Worm (Caenorhabditis elegans) whole organism, late embryonic: ENCODE measurements around the gene F07C4.11.

Source experiments
- C38D4.7 ChIP-seq: fragments of 200-800 bp; sonication (Bioruptor generic); optimal IDR thresholded peaks from 2 replicates; lab custom pipeline; 2018; ENCODE audit warnings: mild to moderate bottlenecking, missing genetic modification characterization, moderate library complexity, missing compliant biosample characterization
- K02D7.2 ChIP-seq: sonication (generic microtip); optimal IDR thresholded peaks from 2 replicates; lab custom pipeline; 2017; ENCODE audit warnings: mild to moderate bottlenecking, missing genetic modification characterization, missing compliant biosample characterization
- K09A11.1 ChIP-seq: sonication (generic microtip); optimal IDR thresholded peaks from 2 replicates; lab custom pipeline; 2017; ENCODE audit warnings: antibody characterized with exemption, mild to moderate bottlenecking, missing genetic modification characterization, missing compliant biosample characterization; ENCODE audit not compliant: insufficient read depth
- T23F11.4 ChIP-seq: fragments of 200-800 bp; sonication (Bioruptor generic); optimal IDR thresholded peaks from 2 replicates; lab custom pipeline; 2018; ENCODE audit warnings: mild to moderate bottlenecking, missing genetic modification characterization, missing compliant biosample characterization
- ahr-1 ChIP-seq: sonication (generic microtip); optimal IDR thresholded peaks from 2 replicates; lab custom pipeline; 2016; ENCODE audit warnings: missing genetic modification characterization, missing compliant biosample characterization
- ceh-18 ChIP-seq: sonication (generic microtip); optimal IDR thresholded peaks from 2 replicates; lab custom pipeline; 2016; ENCODE audit warnings: missing genetic modification characterization, missing compliant biosample characterization
- ceh-22 ChIP-seq: sonication (generic microtip); optimal IDR thresholded peaks from 2 replicates; lab custom pipeline; 2017; ENCODE audit warnings: missing biosample characterization, missing genetic modification characterization
- ceh-34 ChIP-seq: sonication (generic microtip); optimal IDR thresholded peaks from 2 replicates; lab custom pipeline; 2016; ENCODE audit warnings: mild to moderate bottlenecking, missing genetic modification characterization, missing compliant biosample characterization
- ceh-45 ChIP-seq: fragments of 200-800 bp; sonication (Bioruptor generic); IDR thresholded peaks from 2 replicates; pipeline ENCODE4 v1.3.6; 2022; ENCODE audit warnings: missing genetic modification reagents, missing genetic modification characterization, missing compliant biosample characterization
- ceh-48 ChIP-seq: sonication (generic microtip); optimal IDR thresholded peaks from 2 replicates; lab custom pipeline; 2016; ENCODE audit warnings: missing genetic modification characterization, inconsistent platforms, missing compliant biosample characterization
- dve-1 ChIP-seq: sonication (generic microtip); optimal IDR thresholded peaks from 2 replicates; lab custom pipeline; 2017; ENCODE audit warnings: antibody characterized with exemption, mild to moderate bottlenecking, missing genetic modification characterization, missing compliant biosample characterization
- elt-4 ChIP-seq: sonication (generic microtip); optimal IDR thresholded peaks from 2 replicates; lab custom pipeline; 2016; ENCODE audit warnings: missing genetic modification characterization, missing compliant biosample characterization
- ets-4 ChIP-seq: sonication (generic microtip); optimal IDR thresholded peaks from 2 replicates; lab custom pipeline; 2016; ENCODE audit warnings: missing genetic modification characterization, missing compliant biosample characterization
- eyg-1 ChIP-seq: sonication (generic microtip); optimal IDR thresholded peaks from 2 replicates; lab custom pipeline; 2016; ENCODE audit warnings: missing genotype, missing genetic modification characterization, missing compliant biosample characterization
- fkh-6 ChIP-seq: sonication (generic microtip); optimal IDR thresholded peaks from 2 replicates; lab custom pipeline; 2016; ENCODE audit warnings: missing genetic modification characterization, missing compliant biosample characterization
- gmeb-2 ChIP-seq: sonication (generic microtip); optimal IDR thresholded peaks from 2 replicates; lab custom pipeline; 2016; ENCODE audit warnings: missing genetic modification characterization, inconsistent platforms, missing compliant biosample characterization
- hlh-13 ChIP-seq: fragments of 200-800 bp; sonication (Bioruptor generic); optimal IDR thresholded peaks from 2 replicates; lab custom pipeline; 2018; ENCODE audit warnings: mild to moderate bottlenecking, missing genetic modification characterization, missing compliant biosample characterization
- hlh-15 ChIP-seq: sonication (generic microtip); optimal IDR thresholded peaks from 2 replicates; lab custom pipeline; 2016; ENCODE audit warnings: missing genetic modification characterization, missing compliant biosample characterization
- hlh-30 ChIP-seq: sonication (generic microtip); optimal IDR thresholded peaks from 2 replicates; lab custom pipeline; 2017; ENCODE audit warnings: antibody characterized with exemption, missing genetic modification characterization, missing compliant biosample characterization; ENCODE audit not compliant: insufficient read depth
- lim-6 ChIP-seq: sonication (generic microtip); optimal IDR thresholded peaks from 2 replicates; lab custom pipeline; 2016; ENCODE audit warnings: missing genetic modification characterization, missing compliant biosample characterization
- lin-11 ChIP-seq: fragments of 200-800 bp; sonication (Bioruptor generic); optimal IDR thresholded peaks from 2 replicates; lab custom pipeline; 2018; ENCODE audit warnings: mild to moderate bottlenecking, missing genetic modification characterization, missing compliant biosample characterization
- madf-2 ChIP-seq: sonication (generic microtip); optimal IDR thresholded peaks from 2 replicates; lab custom pipeline; 2017; ENCODE audit warnings: missing genetic modification characterization, missing compliant biosample characterization
- nhr-11 ChIP-seq: fragments of 150-350 bp; optimal IDR thresholded peaks from 2 replicates; lab custom pipeline; 2014; ENCODE audit warnings: missing biosample characterization, missing genetic modification characterization
- nhr-232 ChIP-seq: sonication (generic microtip); optimal IDR thresholded peaks from 2 replicates; lab custom pipeline; 2016; ENCODE audit warnings: missing genetic modification characterization, missing compliant biosample characterization
- npax-4 ChIP-seq: sonication (generic microtip); optimal IDR thresholded peaks from 2 replicates; lab custom pipeline; 2016; ENCODE audit warnings: missing genetic modification characterization, missing compliant biosample characterization
- odd-2 ChIP-seq: sonication (generic microtip); optimal IDR thresholded peaks from 2 replicates; lab custom pipeline; 2017; ENCODE audit warnings: antibody characterized with exemption, mild to moderate bottlenecking, missing genetic modification characterization, missing compliant biosample characterization
- pat-9 ChIP-seq: fragments of 200-800 bp; sonication (Bioruptor generic); optimal IDR thresholded peaks from 2 replicates; lab custom pipeline; 2018; ENCODE audit warnings: mild to moderate bottlenecking, missing genetic modification characterization, moderate library complexity, missing compliant biosample characterization
- pha-2 ChIP-seq: sonication (generic microtip); optimal IDR thresholded peaks from 2 replicates; lab custom pipeline; 2017; ENCODE audit warnings: mild to moderate bottlenecking, missing genetic modification characterization, missing compliant biosample characterization
- pha-4 ChIP-seq: fragments of 150-350 bp; optimal IDR thresholded peaks from 2 replicates; lab custom pipeline; 2018; ENCODE audit warnings: missing biosample characterization, missing genetic modification reagents, missing genetic modification characterization
- pqm-1 ChIP-seq: sonication (generic microtip); optimal IDR thresholded peaks from 2 replicates; lab custom pipeline; 2016; ENCODE audit warnings: missing genetic modification characterization, missing compliant biosample characterization
- rnt-1 ChIP-seq: sonication (generic microtip); optimal IDR thresholded peaks from 2 replicates; lab custom pipeline; 2016; ENCODE audit warnings: missing genetic modification characterization, missing compliant biosample characterization
- sox-2 ChIP-seq: fragments of 200-800 bp; sonication (Bioruptor generic); IDR thresholded peaks from 2 replicates; pipeline ENCODE4 v1.3.6; 2022; ENCODE audit warnings: missing genetic modification reagents, missing genetic modification characterization, missing compliant biosample characterization
- sox-4 ChIP-seq: sonication (generic microtip); optimal IDR thresholded peaks from 2 replicates; lab custom pipeline; 2017; ENCODE audit warnings: mild to moderate bottlenecking, missing genetic modification characterization, inconsistent platforms, missing compliant biosample characterization
- syd-9 ChIP-seq: sonication (generic microtip); optimal IDR thresholded peaks from 2 replicates; lab custom pipeline; 2016; ENCODE audit warnings: mild to moderate bottlenecking, missing genetic modification characterization, moderate library complexity, missing compliant biosample characterization
- ttx-3 ChIP-seq: sonication (generic microtip); optimal IDR thresholded peaks from 2 replicates; lab custom pipeline; 2016; ENCODE audit warnings: missing genetic modification reagents, missing genetic modification characterization, missing compliant biosample characterization
- unc-42 ChIP-seq: sonication (generic microtip); optimal IDR thresholded peaks from 2 replicates; lab custom pipeline; 2016; ENCODE audit warnings: missing genotype, missing genetic modification characterization, missing compliant biosample characterization
- unc-55 ChIP-seq: sonication (generic microtip); optimal IDR thresholded peaks from 2 replicates; lab custom pipeline; 2017; ENCODE audit warnings: missing biosample characterization, missing genetic modification reagents, missing genetic modification characterization
- unc-86 ChIP-seq: sonication (generic microtip); optimal IDR thresholded peaks from 2 replicates; lab custom pipeline; 2016; ENCODE audit warnings: missing genetic modification characterization, missing compliant biosample characterization
- ztf-16 ChIP-seq: sonication (generic microtip); optimal IDR thresholded peaks from 2 replicates; lab custom pipeline; 2017; ENCODE audit warnings: missing genetic modification characterization, missing compliant biosample characterization

Gene F07C4.11

DNA sequence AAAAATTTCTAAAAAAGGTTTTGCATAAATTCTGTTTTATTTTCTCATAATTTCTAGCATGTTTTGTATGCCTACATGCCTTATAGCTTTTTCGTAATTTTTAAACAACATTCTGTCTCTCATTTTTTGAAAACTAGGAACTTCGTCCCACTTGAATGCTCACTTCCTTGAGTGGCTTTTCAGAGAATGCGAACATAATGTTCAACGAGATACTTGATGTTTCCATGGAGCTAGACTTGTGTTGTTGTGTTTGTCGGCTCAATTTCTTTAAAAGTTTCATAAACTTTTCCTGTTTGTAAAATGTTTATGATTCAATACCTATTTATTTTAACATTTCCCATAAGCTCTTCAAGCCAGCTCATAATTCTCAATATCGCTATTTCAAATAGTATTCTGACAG, 38.5 kb downstream of the F07C4.11 start, which contains the start of gene clec-213:
Gene clec-213, plus strand, starts transcription at position 301 of the 400 bp plus-strand sequence.
- TF ChIP-seq eyg-1 (tag; lab: Kevin White, UChicago), result no peak
- no peak for TF ChIP-seq ttx-3
- TF ChIP-seq odd-2, result no peak
- no peak for TF ChIP-seq ceh-18 (tag; lab: Kevin White, UChicago)
- no peak for TF ChIP-seq syd-9 (tag; lab: Kevin White, UChicago)
- TF ChIP-seq sox-2, result no peak
- no peak for TF ChIP-seq hlh-30 (tag; lab: Kevin White, UChicago)
- no peak for TF ChIP-seq ceh-48 (tag; lab: Kevin White, UChicago)
- TF ChIP-seq ceh-22 (tag; lab: Kevin White, UChicago), result no peak
- TF ChIP-seq unc-55 (GFP tag; lab: Kevin White, UChicago), result no peak
- no peak for TF ChIP-seq elt-4 (tag; lab: Kevin White, UChicago)
- TF ChIP-seq nhr-232 (tag; lab: Kevin White, UChicago), result no peak

DNA sequence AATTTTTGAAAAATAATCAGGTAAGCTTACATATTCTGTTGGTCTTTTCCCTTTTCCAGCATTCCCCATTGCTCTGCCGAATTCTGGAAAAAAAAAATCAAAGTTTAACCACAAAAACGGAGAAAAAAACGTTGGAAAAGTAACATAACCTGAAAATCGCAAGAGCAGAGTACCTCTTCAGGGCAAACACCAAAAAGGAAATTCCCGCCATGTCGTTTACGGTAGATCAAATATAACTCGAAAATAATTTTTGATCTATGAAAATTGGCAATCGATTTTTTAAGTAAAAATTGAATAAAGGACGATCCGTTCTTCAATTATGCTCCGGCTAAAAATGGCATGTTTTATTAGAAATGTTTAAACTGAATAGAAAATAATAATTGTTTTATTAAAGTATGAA, 39.9 kb downstream of the F07C4.11 start, which contains the start of gene C50E3.11:
Gene C50E3.11, minus strand, starts transcription at position 83 of the 400 bp plus-strand sequence.
- TF ChIP-seq K09A11.1 (tag; lab: Kevin White, UChicago) (no peak), hlh-30 (tag; lab: Kevin White, UChicago) (no peak), nhr-11 (tag; lab: Kevin White, UChicago) (no peak), rnt-1 (tag; lab: Kevin White, UChicago) (no peak), C38D4.7 (no peak), fkh-6 (tag; lab: Kevin White, UChicago) (no peak), madf-2 (tag; lab: Kevin White, UChicago) (no peak), unc-86 (tag; lab: Kevin White, UChicago) (no peak), dve-1 (tag; lab: Kevin White, UChicago) (no peak), npax-4 (tag; lab: Kevin White, UChicago) (no peak), ceh-34 (tag; lab: Kevin White, UChicago) (no peak), gmeb-2 (tag; lab: Kevin White, UChicago) (no peak)

DNA sequence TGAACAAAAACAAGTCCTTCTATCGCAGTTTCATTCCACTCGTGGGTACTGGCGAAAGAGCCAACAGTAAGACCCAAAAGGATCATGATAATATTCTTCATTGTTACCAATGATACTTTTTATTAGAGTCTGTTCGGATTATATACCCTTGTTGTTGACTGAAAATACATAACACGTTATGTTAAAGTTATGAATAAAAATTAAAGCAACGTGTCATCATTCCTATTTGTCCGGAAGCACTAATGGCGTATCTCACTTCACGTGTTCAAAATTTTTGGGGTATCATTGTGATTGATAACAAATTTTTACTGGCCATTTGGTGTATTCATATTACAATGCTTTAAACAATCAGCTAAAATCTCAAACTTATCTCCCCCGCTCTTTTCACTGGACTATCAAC, 41.9 kb downstream of the F07C4.11 start, which contains the start of gene scl-26:
Gene scl-26, minus strand, starts transcription at position 101 of the 400 bp plus-strand sequence.
- TF ChIP-seq eyg-1 (tag; lab: Kevin White, UChicago), result no peak
- no peak for TF ChIP-seq hlh-13
- TF ChIP-seq pat-9, result no peak
- no peak for TF ChIP-seq ahr-1
- TF ChIP-seq ets-4 (tag; lab: Kevin White, UChicago), result no peak
- TF ChIP-seq pqm-1 (tag; lab: Kevin White, UChicago), result no peak
- no peak for TF ChIP-seq lim-6 (tag; lab: Kevin White, UChicago)
- TF ChIP-seq unc-42 (tag; lab: Kevin White, UChicago), result no peak
- no peak for TF ChIP-seq ceh-18 (tag; lab: Kevin White, UChicago)
- TF ChIP-seq ceh-22 (tag; lab: Kevin White, UChicago), result no peak
- TF ChIP-seq pha-4 (tag; lab: Kevin White, UChicago), result no peak
- no peak for TF ChIP-seq hlh-15
- TF ChIP-seq pha-2 (tag; lab: Kevin White, UChicago), result no peak
- TF ChIP-seq lin-11 (tag; lab: Kevin White, UChicago), result no peak
- no peak for TF ChIP-seq ztf-16 (tag; lab: Kevin White, UChicago)
- TF ChIP-seq ceh-45 (GFP tag; lab: Robert Waterston, UW), result no peak
- TF ChIP-seq sox-4 (tag; lab: Kevin White, UChicago), result no peak
- no peak for TF ChIP-seq T23F11.4
- TF ChIP-seq K02D7.2 (tag; lab: Kevin White, UChicago), result no peak
